Comparison of ENCODE assay signal across 1 fruit fly cellular context in the genomic region with DNA sequence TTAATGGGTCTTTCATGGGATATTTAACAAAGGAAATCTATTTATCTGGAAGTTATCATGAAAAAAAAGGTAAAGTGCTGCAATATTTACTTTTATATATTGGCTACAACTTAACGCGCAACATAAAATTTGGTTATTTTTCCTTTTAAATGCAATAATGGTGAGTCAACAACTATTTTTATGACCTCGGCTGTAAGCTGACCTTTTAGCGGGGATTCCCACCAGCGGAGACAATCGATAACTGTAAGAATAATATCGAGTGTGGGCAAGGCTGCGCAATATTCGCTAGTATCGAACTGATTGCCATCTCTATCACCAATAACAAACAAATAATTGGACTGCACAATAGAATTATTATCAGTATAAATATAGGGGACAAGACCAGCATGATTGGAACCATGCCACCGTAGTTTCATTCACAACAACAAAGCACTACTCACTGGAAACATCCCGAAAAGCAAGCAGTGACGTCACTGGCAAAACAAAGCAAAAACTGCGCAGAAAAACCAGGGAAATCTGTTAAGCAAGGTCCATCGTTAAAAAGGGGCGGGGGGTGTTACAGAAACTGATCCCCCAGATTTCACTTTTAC.
A peak's percentile ranks its signal among the peaks of the same experiment; 100 is the strongest.
TF ChIP-seq lines count a peak whose summit lies in the region.

Gene Syx17, plus strand, starts transcription at position 308 of the 590 bp plus-strand sequence.

TF ChIP-seq in whole organism, embryonic, 481 proteins besides CTCF, POLR2A, EP300 and RAD21 (continued from another document and continues in another):
- no peak for TF ChIP-seq cato (GFP tag; optimal IDR thresholded peaks at IDR 0.05; lab: Kevin White, UChicago; ENCODE audit: borderline replicate concordance)
- TF ChIP-seq Oli (tag; optimal IDR thresholded peaks at IDR 0.05; lab: Kevin White, UChicago) = peak; percentile 46
- peak; percentile 62 for TF ChIP-seq CG15269 (tag; optimal IDR thresholded peaks at IDR 0.05; lab: Kevin White, UChicago)
- no peak for TF ChIP-seq CkIIα-i1 (GFP tag; IDR thresholded peaks at IDR 0.05; lab: Robert Waterston, UW)
- peak; percentile 57 for TF ChIP-seq CG12155 (GFP tag; optimal IDR thresholded peaks at IDR 0.05; lab: Kevin White, UChicago)
- peak; percentile 16 for TF ChIP-seq oc (tag; optimal IDR thresholded peaks at IDR 0.05; lab: Kevin White, UChicago)
- no peak for TF ChIP-seq aop (GFP tag; IDR thresholded peaks at IDR 0.05; lab: Robert Waterston, UW)
- peak; percentile 56; the same call in 1 of the 2 replicates for TF ChIP-seq Atf6 (GFP tag; IDR thresholded peaks at IDR 0.05; lab: Robert Waterston, UW)
- TF ChIP-seq bowl (GFP tag; IDR thresholded peaks at IDR 0.05; lab: Robert Waterston, UW) = no peak
- TF ChIP-seq CG30403 (GFP tag; optimal IDR thresholded peaks at IDR 0.05; lab: Kevin White, UChicago) = peak; percentile 66
- TF ChIP-seq ewg (GFP tag; optimal IDR thresholded peaks at IDR 0.05; lab: Kevin White, UChicago) = peak; percentile 90
- TF ChIP-seq BEAF-32 (GFP tag; optimal IDR thresholded peaks at IDR 0.05; lab: Kevin White, UChicago) = peak; percentile 94
- TF ChIP-seq CG4707 (GFP tag; optimal IDR thresholded peaks at IDR 0.05; lab: Kevin White, UChicago) = peak; percentile 33
- TF ChIP-seq hth (optimal IDR thresholded peaks at IDR 0.05; lab: Kevin White, UChicago) = no peak
- peak; percentile 99 for TF ChIP-seq CG11696 (GFP tag; IDR thresholded peaks at IDR 0.05; lab: Robert Waterston, UW)
- TF ChIP-seq Ets97D (GFP tag; optimal IDR thresholded peaks at IDR 0.05; lab: Kevin White, UChicago) = peak; percentile 76
- TF ChIP-seq Taf1 (GFP tag; IDR thresholded peaks at IDR 0.05; lab: Robert Waterston, UW) = no peak
- TF ChIP-seq dan (GFP tag; IDR thresholded peaks at IDR 0.05; lab: Robert Waterston, UW) = no peak
- peak; percentile 83 for TF ChIP-seq CG9932 (GFP tag; IDR thresholded peaks at IDR 0.05; lab: Robert Waterston, UW)
- TF ChIP-seq CG43689 (GFP tag; IDR thresholded peaks at IDR 0.05; lab: Robert Waterston, UW) = no peak
- TF ChIP-seq CG13894 (tag; optimal IDR thresholded peaks at IDR 0.05; lab: Kevin White, UChicago) = peak; percentile 69
- peak; percentile 60 for TF ChIP-seq kay (GFP tag; optimal IDR thresholded peaks at IDR 0.05; lab: Kevin White, UChicago)
- peak; percentile 60; the same call in 1 of the 2 replicates for TF ChIP-seq CG16779 (GFP tag; IDR thresholded peaks at IDR 0.05; lab: Robert Waterston, UW)
- TF ChIP-seq CG3407 (GFP tag; optimal IDR thresholded peaks at IDR 0.05; lab: Kevin White, UChicago) = no peak
- TF ChIP-seq Drgx (GFP tag; IDR thresholded peaks at IDR 0.05; lab: Robert Waterston, UW) = peak; percentile 70
- peak; percentile 55 for TF ChIP-seq tx (GFP tag; optimal IDR thresholded peaks at IDR 0.05; lab: Kevin White, UChicago)
- no peak; the same call in 1 of the 2 replicates for TF ChIP-seq NFAT (GFP tag; IDR thresholded peaks at IDR 0.05; lab: Robert Waterston, UW)
- TF ChIP-seq Dek (tag; optimal IDR thresholded peaks at IDR 0.05; lab: Kevin White, UChicago) = peak; percentile 41
- peak; percentile 50 for TF ChIP-seq Jarid2 (GFP tag; optimal IDR thresholded peaks at IDR 0.05; lab: Kevin White, UChicago)
- TF ChIP-seq tap (tag; optimal IDR thresholded peaks at IDR 0.05; lab: Kevin White, UChicago) = peak; percentile 27
- peak; percentile 33 for TF ChIP-seq Bteb2 (GFP tag; optimal IDR thresholded peaks at IDR 0.05; lab: Kevin White, UChicago)
- no peak for TF ChIP-seq Poxn (GFP tag; IDR thresholded peaks at IDR 0.05; lab: Robert Waterston, UW)
- TF ChIP-seq CG6272 (GFP tag; IDR thresholded peaks at IDR 0.05; lab: Robert Waterston, UW) = peak; percentile 52; the same call in 1 of the 2 replicates
- TF ChIP-seq ATbp (GFP tag; optimal IDR thresholded peaks at IDR 0.05; lab: Kevin White, UChicago) = no peak
- TF ChIP-seq CG8089 (GFP tag; optimal IDR thresholded peaks at IDR 0.05; lab: Kevin White, UChicago) = no peak
- no peak for TF ChIP-seq Hmx (GFP tag; optimal IDR thresholded peaks at IDR 0.05; lab: Kevin White, UChicago)
- TF ChIP-seq Scr (GFP tag; IDR thresholded peaks at IDR 0.05; lab: Robert Waterston, UW; ENCODE audit: partially characterized antibody) = peak; percentile 88
- peak; percentile 22 for TF ChIP-seq zen (tag; optimal IDR thresholded peaks at IDR 0.05; lab: Kevin White, UChicago)
- TF ChIP-seq CG1233 (GFP tag; optimal IDR thresholded peaks at IDR 0.05; lab: Kevin White, UChicago) = peak; percentile 50
- TF ChIP-seq Mes4 (GFP tag; optimal IDR thresholded peaks at IDR 0.05; lab: Kevin White, UChicago) = peak; percentile 48
- no peak for TF ChIP-seq H15 (GFP tag; IDR thresholded peaks at IDR 0.05; lab: Robert Waterston, UW)
- TF ChIP-seq Dbx (GFP tag; IDR thresholded peaks at IDR 0.05; lab: Robert Waterston, UW) = peak; percentile 83; the same call in 2 of the 3 replicates
- TF ChIP-seq CG34422 (GFP tag; IDR thresholded peaks at IDR 0.05; lab: Robert Waterston, UW) = peak; percentile 76; the same call in 2 of the 3 replicates
- peak; percentile 47 for TF ChIP-seq CG3847 (GFP tag; IDR thresholded peaks at IDR 0.05; lab: Robert Waterston, UW)
- peak; percentile 59 for TF ChIP-seq her (GFP tag; optimal IDR thresholded peaks at IDR 0.05; lab: Kevin White, UChicago)
- TF ChIP-seq CG3838 (GFP tag; optimal IDR thresholded peaks at IDR 0.05; lab: Kevin White, UChicago) = peak; percentile 98
- peak; percentile 99 for TF ChIP-seq Dref (GFP tag; IDR thresholded peaks at IDR 0.05; lab: Robert Waterston, UW)
- no peak for TF ChIP-seq ash1 (GFP tag; optimal IDR thresholded peaks at IDR 0.05; lab: Kevin White, UChicago)
- peak; percentile 51 for TF ChIP-seq exex (tag; optimal IDR thresholded peaks at IDR 0.05; lab: Kevin White, UChicago)
- TF ChIP-seq CG6175 (GFP tag; IDR thresholded peaks at IDR 0.05; lab: Robert Waterston, UW) = no peak
- TF ChIP-seq CG1603 (tag; optimal IDR thresholded peaks at IDR 0.05; lab: Kevin White, UChicago) = peak; percentile 84
- peak; percentile 48; the same call in 1 of the 3 replicates for TF ChIP-seq CG11695 (GFP tag; IDR thresholded peaks at IDR 0.05; lab: Robert Waterston, UW)
- TF ChIP-seq CG31388 (GFP tag; optimal IDR thresholded peaks at IDR 0.05; lab: Kevin White, UChicago) = no peak
- peak; percentile 25; the same call in 1 of the 2 replicates for TF ChIP-seq CG31224 (GFP tag; IDR thresholded peaks at IDR 0.05; lab: Robert Waterston, UW)
- TF ChIP-seq tna (GFP tag; IDR thresholded peaks at IDR 0.05; lab: Robert Waterston, UW; ENCODE audit: partially characterized antibody) = peak; percentile 87
- peak; percentile 53 for TF ChIP-seq lab (GFP tag; optimal IDR thresholded peaks at IDR 0.05; lab: Kevin White, UChicago)
- TF ChIP-seq grn (GFP tag; optimal IDR thresholded peaks at IDR 0.05; lab: Kevin White, UChicago) = peak; percentile 53
- TF ChIP-seq gfzf (GFP tag; optimal IDR thresholded peaks at IDR 0.05; lab: Kevin White, UChicago) = peak; percentile 42
- peak; percentile 25 for TF ChIP-seq Ssrp (tag; optimal IDR thresholded peaks at IDR 0.05; lab: Kevin White, UChicago)
- TF ChIP-seq ttk (GFP tag; IDR thresholded peaks at IDR 0.05; lab: Robert Waterston, UW) = peak; percentile 43
- TF ChIP-seq al (GFP tag; IDR thresholded peaks at IDR 0.05; lab: Robert Waterston, UW) = peak; percentile 40
- TF ChIP-seq CG6813 (GFP tag; optimal IDR thresholded peaks at IDR 0.05; lab: Kevin White, UChicago) = peak; percentile 15
- no peak for TF ChIP-seq C15 (GFP tag; IDR thresholded peaks at IDR 0.05; lab: Robert Waterston, UW)
- TF ChIP-seq CG34376 (GFP tag; optimal IDR thresholded peaks at IDR 0.05; lab: Kevin White, UChicago) = peak; percentile 60
- no peak for TF ChIP-seq gro (GFP tag; optimal IDR thresholded peaks at IDR 0.05; lab: Kevin White, UChicago)
- peak; percentile 59 for TF ChIP-seq CG2678 (tag; optimal IDR thresholded peaks at IDR 0.05; lab: Kevin White, UChicago)
- TF ChIP-seq sens (GFP tag; lab: Kevin White, UChicago) = peak; percentile 94
- no peak for TF ChIP-seq cas (GFP tag; IDR thresholded peaks at IDR 0.05; lab: Robert Waterston, UW)
- TF ChIP-seq chif (GFP tag; optimal IDR thresholded peaks at IDR 0.05; lab: Kevin White, UChicago) = peak in 1 of 2 experiments; percentile 43
- TF ChIP-seq chm (GFP tag; IDR thresholded peaks at IDR 0.05; lab: Robert Waterston, UW) = peak; percentile 63; the same call in 1 of the 2 replicates
- peak; percentile 58 for TF ChIP-seq CG7928 (GFP tag; optimal IDR thresholded peaks at IDR 0.05; lab: Kevin White, UChicago)
- peak; percentile 36 for TF ChIP-seq Nf-YB (GFP tag; optimal IDR thresholded peaks at IDR 0.05; lab: Kevin White, UChicago)
- no peak for TF ChIP-seq CG30431 (GFP tag; optimal IDR thresholded peaks at IDR 0.05; lab: Kevin White, UChicago)
- TF ChIP-seq hb (GFP tag; IDR thresholded peaks at IDR 0.05; lab: Robert Waterston, UW; ENCODE audit: partially characterized antibody) = peak; percentile 72
- peak; percentile 54 for TF ChIP-seq dmrt11E (tag; optimal IDR thresholded peaks at IDR 0.05; lab: Kevin White, UChicago)
- TF ChIP-seq maf-S (GFP tag; optimal IDR thresholded peaks at IDR 0.05; lab: Kevin White, UChicago) = peak; percentile 50
- TF ChIP-seq Hr3 (GFP tag; optimal IDR thresholded peaks at IDR 0.05; lab: Kevin White, UChicago) = peak; percentile 63
- TF ChIP-seq ken (GFP tag; IDR thresholded peaks at IDR 0.05; lab: Robert Waterston, UW) = 0 out of 3 replicates have a peak, but pooled peaks have one; percentile 14
- peak; percentile 95 for TF ChIP-seq amos (GFP tag; IDR thresholded peaks at IDR 0.05; lab: Robert Waterston, UW; ENCODE audit: partially characterized antibody)
- TF ChIP-seq Dp (GFP tag; optimal IDR thresholded peaks at IDR 0.05; lab: Kevin White, UChicago) = peak; percentile 40
- TF ChIP-seq Side (GFP tag; optimal IDR thresholded peaks at IDR 0.05; lab: Kevin White, UChicago) = peak; percentile 59
- TF ChIP-seq cg (GFP tag; optimal IDR thresholded peaks at IDR 0.05; lab: Kevin White, UChicago) = no peak
- peak; percentile 18; the same call in 1 of the 2 replicates for TF ChIP-seq sisA (GFP tag; IDR thresholded peaks at IDR 0.05; lab: Robert Waterston, UW)
- no peak for TF ChIP-seq gsb (GFP tag; IDR thresholded peaks at IDR 0.05; lab: Robert Waterston, UW)
- peak; percentile 53 for TF ChIP-seq mirr (GFP tag; optimal IDR thresholded peaks at IDR 0.05; lab: Kevin White, UChicago)
- TF ChIP-seq CG9817 (tag; optimal IDR thresholded peaks at IDR 0.05; lab: Kevin White, UChicago) = peak; percentile 36
- no peak for TF ChIP-seq disco-r (GFP tag; optimal IDR thresholded peaks at IDR 0.05; lab: Kevin White, UChicago)
- no peak for TF ChIP-seq hkb (optimal IDR thresholded peaks at IDR 0.05; lab: Kevin White, UChicago)
- TF ChIP-seq hkb (GFP tag; IDR thresholded peaks at IDR 0.05; lab: Robert Waterston, UW) = peak; percentile 57
- peak; percentile 86 for TF ChIP-seq MESR4 (GFP tag; optimal IDR thresholded peaks at IDR 0.05; lab: Kevin White, UChicago)
- no peak for TF ChIP-seq esg (GFP tag; conservative IDR thresholded peaks at IDR 0.05; lab: Robert Waterston, UW)
- TF ChIP-seq btn (GFP tag; optimal IDR thresholded peaks at IDR 0.05; lab: Kevin White, UChicago) = no peak
- TF ChIP-seq CG17912 (GFP tag; optimal IDR thresholded peaks at IDR 0.05; lab: Kevin White, UChicago) = no peak
- TF ChIP-seq Sox102F (GFP tag; optimal IDR thresholded peaks at IDR 0.05; lab: Kevin White, UChicago) = peak; percentile 53
- TF ChIP-seq B-H2 (GFP tag; optimal IDR thresholded peaks at IDR 0.05; lab: Kevin White, UChicago) = peak; percentile 81
- TF ChIP-seq CG7556 (GFP tag; optimal IDR thresholded peaks at IDR 0.05; lab: Kevin White, UChicago) = peak; percentile 47
- TF ChIP-seq odd (GFP tag; optimal IDR thresholded peaks at IDR 0.05; lab: Kevin White, UChicago) = no peak
- no peak for TF ChIP-seq CG5953 (GFP tag; IDR thresholded peaks at IDR 0.05; lab: Robert Waterston, UW)
- TF ChIP-seq unc-4 (GFP tag; IDR thresholded peaks at IDR 0.05; lab: Robert Waterston, UW; ENCODE audit: partially characterized antibody) = peak; percentile 90
- TF ChIP-seq chinmo (GFP tag; IDR thresholded peaks at IDR 0.05; lab: Robert Waterston, UW; ENCODE audit: partially characterized antibody) = peak; percentile 81; the same call in 1 of the 4 replicates
- TF ChIP-seq Optix (GFP tag; IDR thresholded peaks at IDR 0.05; lab: Robert Waterston, UW) = no peak
- TF ChIP-seq CG14860 (GFP tag; IDR thresholded peaks at IDR 0.05; lab: Robert Waterston, UW; ENCODE audit: partially characterized antibody) = peak; percentile 74
- TF ChIP-seq row (GFP tag; IDR thresholded peaks at IDR 0.05; lab: Robert Waterston, UW) = peak; percentile 64
- no peak for TF ChIP-seq pros (GFP tag; optimal IDR thresholded peaks at IDR 0.05; lab: Kevin White, UChicago)
- TF ChIP-seq vvl (GFP tag; IDR thresholded peaks at IDR 0.05; lab: Robert Waterston, UW) = peak; percentile 73
- no peak for TF ChIP-seq CG1832 (GFP tag; optimal IDR thresholded peaks at IDR 0.05; lab: Kevin White, UChicago)
- TF ChIP-seq YL-1 (GFP tag; optimal IDR thresholded peaks at IDR 0.05; lab: Kevin White, UChicago) = peak; percentile 84
- TF ChIP-seq bbx (GFP tag; IDR thresholded peaks at IDR 0.05; lab: Robert Waterston, UW; ENCODE audit: partially characterized antibody) = peak; percentile 95
- peak; percentile 45; the same call in 1 of the 2 replicates for TF ChIP-seq lmd (GFP tag; IDR thresholded peaks at IDR 0.05; lab: Robert Waterston, UW)
- peak; percentile 10 for TF ChIP-seq CG12104 (GFP tag; optimal IDR thresholded peaks at IDR 0.05; lab: Kevin White, UChicago)
- TF ChIP-seq CG17359 (tag; optimal IDR thresholded peaks at IDR 0.05; lab: Kevin White, UChicago) = peak; percentile 56
- no peak for TF ChIP-seq CG15011 (GFP tag; optimal IDR thresholded peaks at IDR 0.05; lab: Kevin White, UChicago)
- peak; percentile 51 for TF ChIP-seq caup (GFP tag; optimal IDR thresholded peaks at IDR 0.05; lab: Kevin White, UChicago; ENCODE audit: severe bottlenecking)
- peak; percentile 4 for TF ChIP-seq corto (GFP tag; optimal IDR thresholded peaks at IDR 0.05; lab: Kevin White, UChicago)
- peak; percentile 91 for TF ChIP-seq CG13287 (GFP tag; IDR thresholded peaks at IDR 0.05; lab: Robert Waterston, UW; ENCODE audit: partially characterized antibody)
- TF ChIP-seq CG6689 (GFP tag; IDR thresholded peaks at IDR 0.05; lab: Robert Waterston, UW) = peak; percentile 19; the same call in 1 of the 2 replicates
- TF ChIP-seq CG17802 (tag; optimal IDR thresholded peaks at IDR 0.05; lab: Kevin White, UChicago) = peak; percentile 62
- no peak for TF ChIP-seq D (optimal IDR thresholded peaks at IDR 0.05; lab: Kevin White, UChicago)
- TF ChIP-seq D (GFP tag; optimal IDR thresholded peaks at IDR 0.05; lab: Kevin White, UChicago) = peak; percentile 36
- TF ChIP-seq trem (tag; optimal IDR thresholded peaks at IDR 0.05; lab: Kevin White, UChicago) = peak; percentile 62
- peak; percentile 51 for TF ChIP-seq CG6765 (GFP tag; optimal IDR thresholded peaks at IDR 0.05; lab: Kevin White, UChicago)
- TF ChIP-seq knrl (GFP tag; IDR thresholded peaks at IDR 0.05; lab: Robert Waterston, UW; ENCODE audit: partially characterized antibody) = peak; percentile 87
